Fruit fly (Drosophila melanogaster) whole organism, embryonic: ENCODE results near the gene Rab14.
A peak's percentile ranks its signal among the peaks of the same experiment; 100 is the strongest.

Experiments
- Bdp1 ChIP-seq: fragments of 200-800 bp; sonication (Bioruptor generic); optimal IDR thresholded peaks from 3 replicates; lab custom pipeline; 2016; ENCODE audit warnings: missing biosample characterization, missing genetic modification characterization
- Bgb ChIP-seq: fragments of 200-800 bp; sonication (Bioruptor generic); IDR thresholded peaks from 2 replicates; pipeline ENCODE4 v1.3.6; 2022; ENCODE audit warnings: missing biosample characterization, missing genetic modification characterization; ENCODE audit not compliant: partially characterized antibody
- CG11398 ChIP-seq: fragments of 200-800 bp; sonication (Bioruptor generic); optimal IDR thresholded peaks from 2 replicates; lab custom pipeline; 2016; ENCODE audit warnings: missing biosample characterization, missing genetic modification characterization
- CG12299 ChIP-seq: fragments of 200-800 bp; sonication (Bioruptor generic); optimal IDR thresholded peaks from 2 replicates; lab custom pipeline; 2018; ENCODE audit warnings: missing biosample characterization, mild to moderate bottlenecking, missing genetic modification characterization
- CG14860 ChIP-seq: fragments of 200-800 bp; sonication (Bioruptor generic); IDR thresholded peaks from 3 replicates; pipeline ENCODE4 v1.3.6; 2022; ENCODE audit warnings: missing biosample characterization, missing genetic modification characterization; ENCODE audit not compliant: partially characterized antibody
- CG15073 ChIP-seq: fragments of 200-800 bp; sonication (Bioruptor generic); optimal IDR thresholded peaks from 2 replicates; lab custom pipeline; 2016; ENCODE audit warnings: missing biosample characterization, missing genetic modification characterization
- CG16813 ChIP-seq: fragments of 200-800 bp; sonication (Bioruptor generic); IDR thresholded peaks from 3 replicates; pipeline ENCODE4 v1.3.6; 2022; ENCODE audit warnings: missing biosample characterization, missing genetic modification characterization; ENCODE audit not compliant: partially characterized antibody
- CG16863 ChIP-seq: fragments of 200-800 bp; sonication (Bioruptor generic); optimal IDR thresholded peaks from 3 replicates; lab custom pipeline; 2016; ENCODE audit warnings: missing biosample characterization, missing genetic modification characterization
- CG2129 ChIP-seq: fragments of 200-800 bp; sonication (Bioruptor generic); IDR thresholded peaks from 2 replicates; pipeline ENCODE4 v1.3.6; 2022; ENCODE audit warnings: missing biosample characterization, missing genetic modification characterization; ENCODE audit not compliant: partially characterized antibody
- CG2199 ChIP-seq: fragments of 200-800 bp; sonication (Bioruptor generic); IDR thresholded peaks from 3 replicates; pipeline ENCODE4 v1.3.6; 2022; ENCODE audit warnings: missing biosample characterization, missing genetic modification characterization
- CG2202 ChIP-seq: fragments of 200-800 bp; sonication (Bioruptor generic); optimal IDR thresholded peaks from 2 replicates; lab custom pipeline; 2018; ENCODE audit warnings: missing biosample characterization, mild to moderate bottlenecking, missing genetic modification characterization
- CG31441 ChIP-seq: fragments of 200-800 bp; sonication (Bioruptor generic); IDR thresholded peaks from 2 replicates; pipeline ENCODE4 v1.3.6; 2022; ENCODE audit warnings: missing biosample characterization, missing genetic modification characterization
- CG4424 ChIP-seq: fragments of 200-800 bp; sonication (Bioruptor generic); optimal IDR thresholded peaks from 3 replicates; lab custom pipeline; 2016; ENCODE audit warnings: missing biosample characterization, missing genetic modification characterization
- CG6813 ChIP-seq: fragments of 200-800 bp; sonication (Bioruptor generic); optimal IDR thresholded peaks from 2 replicates; lab custom pipeline; 2017; ENCODE audit warnings: missing biosample characterization, missing genetic modification characterization, mild to moderate bottlenecking, moderate library complexity, missing genetic modification reagents
- CG6854 ChIP-seq: fragments of 200-800 bp; sonication (Bioruptor generic); optimal IDR thresholded peaks from 3 replicates; lab custom pipeline; 2017; ENCODE audit warnings: missing biosample characterization, mild to moderate bottlenecking, missing genetic modification characterization
- CG7839 ChIP-seq: fragments of 200-800 bp; sonication (Bioruptor generic); optimal IDR thresholded peaks from 3 replicates; lab custom pipeline; 2018; ENCODE audit warnings: missing biosample characterization, mild to moderate bottlenecking, missing genetic modification characterization, moderate library complexity
- CG8281 ChIP-seq: fragments of 200-800 bp; sonication (Bioruptor generic); optimal IDR thresholded peaks from 2 replicates; lab custom pipeline; 2018; ENCODE audit warnings: missing biosample characterization, mild to moderate bottlenecking, missing genetic modification characterization, moderate library complexity
- CG8765 ChIP-seq: fragments of 200-800 bp; sonication (Bioruptor generic); IDR thresholded peaks from 2 replicates; pipeline ENCODE4 v1.3.6; 2022; ENCODE audit warnings: missing biosample characterization, missing genetic modification characterization
- CG9817 ChIP-seq: fragments of 200-800 bp; sonication (Bioruptor generic); optimal IDR thresholded peaks from 2 replicates; lab custom pipeline; 2018; ENCODE audit warnings: missing biosample characterization, mild to moderate bottlenecking, missing genetic modification characterization, moderate library complexity
- Dll ChIP-seq: fragments of 200-800 bp; sonication (Bioruptor generic); IDR thresholded peaks from 4 replicates; pipeline ENCODE4 v1.3.6; 2022; ENCODE audit warnings: missing biosample characterization, missing genetic modification characterization; ENCODE audit not compliant: partially characterized antibody
- Drgx ChIP-seq: fragments of 200-800 bp; sonication (Bioruptor generic); IDR thresholded peaks from 2 replicates; pipeline ENCODE4 v1.3.6; 2022; ENCODE audit warnings: missing biosample characterization, missing genetic modification characterization
- GATAe ChIP-seq: fragments of 200-800 bp; sonication (Bioruptor generic); conservative IDR thresholded peaks from 2 replicates; pipeline ENCODE4 v1.3.6; 2022; ENCODE audit warnings: missing biosample characterization, missing genetic modification characterization
- Gug ChIP-seq: fragments of 200-800 bp; sonication (Bioruptor generic); IDR thresholded peaks from 4 replicates; pipeline ENCODE4 v1.3.6; 2022; ENCODE audit warnings: missing biosample characterization, missing genetic modification characterization
- HLHmδ ChIP-seq: fragments of 200-800 bp; sonication (Bioruptor generic); optimal IDR thresholded peaks from 2 replicates; lab custom pipeline; 2018; ENCODE audit warnings: missing biosample characterization, mild to moderate bottlenecking, missing genetic modification characterization, moderate library complexity
- Hey ChIP-seq: fragments of 200-800 bp; sonication (Bioruptor generic); optimal IDR thresholded peaks from 3 replicates; lab custom pipeline; 2018; ENCODE audit warnings: missing biosample characterization, mild to moderate bottlenecking, missing genetic modification characterization
- HmgD ChIP-seq: fragments of 200-800 bp; sonication (Bioruptor generic); optimal IDR thresholded peaks from 3 replicates; lab custom pipeline; 2016; ENCODE audit warnings: missing biosample characterization, missing genetic modification characterization
- Hr51 ChIP-seq, 2 experiments: fragments of 200-800 bp; sonication (Bioruptor generic); optimal IDR thresholded peaks; 2 replicates in 1 of 2; 3 replicates in 1 of 2; lab custom pipeline; 2016 to 2018; ENCODE audit warnings: missing biosample characterization in 2 of 2, missing genetic modification characterization in 2 of 2, mild to moderate bottlenecking in 1 of 2, moderate library complexity in 1 of 2
- MESR4 ChIP-seq: fragments of 200-800 bp; sonication (Bioruptor generic); optimal IDR thresholded peaks from 2 replicates; lab custom pipeline; 2018; ENCODE audit warnings: missing biosample characterization, mild to moderate bottlenecking, missing genetic modification characterization, moderate library complexity
- MTF-1 ChIP-seq: fragments of 200-800 bp; sonication (Bioruptor generic); optimal IDR thresholded peaks from 2 replicates; lab custom pipeline; 2018; ENCODE audit warnings: missing biosample characterization, mild to moderate bottlenecking, missing genetic modification characterization, borderline replicate concordance
- Med ChIP-seq: fragments of 200-800 bp; sonication (Bioruptor generic); peaks from one replicate; lab custom pipeline; 2016; ENCODE audit warnings: missing biosample characterization, missing genetic modification characterization, mild to moderate bottlenecking, inconsistent platforms, moderate library complexity
- Mes4 ChIP-seq: fragments of 200-800 bp; sonication (Bioruptor generic); optimal IDR thresholded peaks from 2 replicates; lab custom pipeline; 2016; ENCODE audit warnings: missing biosample characterization, missing genetic modification characterization
- Myb ChIP-seq: fragments of 200-800 bp; sonication (Bioruptor generic); optimal IDR thresholded peaks from 2 replicates; lab custom pipeline; 2016; ENCODE audit warnings: missing biosample characterization, missing genetic modification characterization
- abd-A ChIP-seq: fragments of 200-800 bp; sonication (Bioruptor generic); optimal IDR thresholded peaks from 3 replicates; lab custom pipeline; 2019; ENCODE audit warnings: missing biosample characterization, mild to moderate bottlenecking, missing genetic modification characterization, moderate library complexity
- aop ChIP-seq: fragments of 200-800 bp; sonication (Bioruptor generic); IDR thresholded peaks from 2 replicates; pipeline ENCODE4 v1.3.6; 2022; ENCODE audit warnings: missing biosample characterization, missing genetic modification characterization
- bab2 ChIP-seq: fragments of 200-800 bp; sonication (Bioruptor generic); optimal IDR thresholded peaks from 2 replicates; lab custom pipeline; 2016; ENCODE audit warnings: missing biosample characterization, missing genetic modification characterization
- chinmo ChIP-seq: fragments of 200-800 bp; sonication (Bioruptor generic); IDR thresholded peaks from 4 replicates; pipeline ENCODE4 v1.3.6; 2022; ENCODE audit warnings: missing biosample characterization, missing genetic modification characterization; ENCODE audit not compliant: partially characterized antibody
- ewg ChIP-seq: fragments of 200-800 bp; sonication (Bioruptor generic); optimal IDR thresholded peaks from 3 replicates; lab custom pipeline; 2017; ENCODE audit warnings: mild to moderate bottlenecking, missing biosample characterization, missing genetic modification reagents, missing genetic modification characterization
- gsb-n ChIP-seq: fragments of 200-800 bp; sonication (Bioruptor generic); optimal IDR thresholded peaks from 3 replicates; lab custom pipeline; 2018; ENCODE audit warnings: missing biosample characterization, mild to moderate bottlenecking, missing genetic modification characterization
- kah ChIP-seq: fragments of 200-800 bp; sonication (Bioruptor generic); optimal IDR thresholded peaks from 2 replicates; lab custom pipeline; 2018; ENCODE audit warnings: missing biosample characterization, mild to moderate bottlenecking, missing genetic modification characterization
- lab ChIP-seq: fragments of 200-800 bp; sonication (Bioruptor generic); optimal IDR thresholded peaks from 3 replicates; lab custom pipeline; 2017; ENCODE audit warnings: missing biosample characterization, missing genetic modification characterization, mild to moderate bottlenecking, moderate library complexity, missing genetic modification reagents
- nmo ChIP-seq: fragments of 200-800 bp; sonication (Bioruptor generic); optimal IDR thresholded peaks from 2 replicates; lab custom pipeline; 2018; ENCODE audit warnings: missing biosample characterization, mild to moderate bottlenecking, missing genetic modification characterization, moderate library complexity
- slp2 ChIP-seq: fragments of 200-800 bp; sonication (Bioruptor generic); optimal IDR thresholded peaks from 2 replicates; lab custom pipeline; 2016; ENCODE audit warnings: missing biosample characterization, missing genetic modification characterization
- ssp ChIP-seq: fragments of 200-800 bp; sonication (Bioruptor generic); IDR thresholded peaks from 2 replicates; pipeline ENCODE4 v1.3.6; 2022; ENCODE audit warnings: missing biosample characterization, missing genetic modification characterization
- zen ChIP-seq: fragments of 200-800 bp; sonication (Bioruptor generic); optimal IDR thresholded peaks from 3 replicates; lab custom pipeline; 2018; ENCODE audit warnings: missing biosample characterization, mild to moderate bottlenecking, missing genetic modification characterization, moderate library complexity

The Rab14 gene

DNA sequence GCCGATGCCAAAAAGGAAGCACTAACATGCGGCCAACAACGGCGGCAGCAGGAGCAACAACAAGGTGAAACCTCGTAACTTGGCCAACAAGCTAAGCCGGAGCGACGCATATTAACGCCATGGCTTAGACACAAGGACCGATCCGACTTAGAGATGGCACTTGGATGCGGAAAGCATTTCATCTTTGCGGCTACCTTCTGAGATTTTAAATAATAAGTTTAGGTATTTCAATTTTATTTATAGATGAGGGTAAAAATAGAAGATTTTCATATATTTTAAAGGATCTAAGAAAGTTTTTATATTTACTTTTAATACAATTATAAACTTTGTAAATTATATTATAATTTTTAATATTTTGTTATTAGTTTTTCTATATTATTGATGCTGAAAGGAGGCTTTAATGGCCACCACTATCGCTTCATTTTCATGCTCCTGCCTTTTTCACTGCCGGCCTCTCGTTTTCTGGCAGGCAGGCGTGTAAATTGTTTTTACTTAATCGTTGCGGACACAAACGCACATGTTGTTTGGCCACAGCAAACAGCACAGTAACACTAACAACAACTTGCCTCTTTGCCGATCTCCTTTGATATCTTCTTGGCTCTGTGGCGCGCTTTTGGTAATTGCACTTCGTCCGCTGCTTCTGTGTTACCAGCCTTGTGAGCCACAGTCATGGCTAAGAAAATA, 11.8 kb downstream of the Rab14 start:
- TF ChIP-seq Gug (GFP tag; lab: Robert Waterston, UW) (no peak), CG15073 (GFP tag; lab: Kevin White, UChicago) (peak; percentile 4), GATAe (GFP tag; lab: Robert Waterston, UW) (no peak), gsb-n (tag; lab: Kevin White, UChicago) (no peak), Bgb (GFP tag; lab: Robert Waterston, UW) (no peak), CG2129 (GFP tag; lab: Robert Waterston, UW) (no peak), chinmo (GFP tag; lab: Robert Waterston, UW) (no peak), slp2 (peak; percentile 29), HmgD (GFP tag; lab: Kevin White, UChicago) (no peak), CG6854 (GFP tag; lab: Kevin White, UChicago) (no peak), zen (no peak), Dll (GFP tag; lab: Robert Waterston, UW) (no peak), Drgx (GFP tag; lab: Robert Waterston, UW) (peak; percentile 72), Mes4 (no peak), CG6813 (GFP tag; lab: Kevin White, UChicago) (no peak), nmo (GFP tag; lab: Kevin White, UChicago) (no peak), CG31441 (GFP tag; lab: Robert Waterston, UW) (no peak), bab2 (GFP tag; lab: Kevin White, UChicago) (no peak), abd-A (tag; lab: Kevin White, UChicago) (no peak), lab (GFP tag; lab: Kevin White, UChicago) (no peak), CG2202 (tag; lab: Kevin White, UChicago) (no peak), ewg (GFP tag; lab: Kevin White, UChicago) (no peak), Hr51 (GFP tag; optimal IDR thresholded peaks at IDR 0.05; lab: Kevin White, UChicago) (no peak), kah (no peak), MESR4 (GFP tag; lab: Kevin White, UChicago) (no peak), CG12299 (tag; lab: Kevin White, UChicago) (no peak), Hey (no peak), CG4424 (GFP tag; lab: Kevin White, UChicago) (no peak), HLHmδ (GFP tag; lab: Kevin White, UChicago) (no peak), CG9817 (tag; lab: Kevin White, UChicago) (no peak), CG8765 (GFP tag; lab: Robert Waterston, UW) (no peak), CG7839 (tag; lab: Kevin White, UChicago) (no peak), Myb (no peak), Bdp1 (GFP tag; lab: Kevin White, UChicago) (no peak), Med (peak; percentile 58), aop (no peak), CG2199 (GFP tag; lab: Robert Waterston, UW) (peak; percentile 60; the same call in 2 of the 3 replicates), CG16813 (no peak), MTF-1 (GFP tag; lab: Kevin White, UChicago) (no peak), ssp (no peak), CG16863 (GFP tag; lab: Kevin White, UChicago) (no peak), CG11398 (no peak), CG14860 (GFP tag; lab: Robert Waterston, UW) (no peak), CG8281 (no peak)
- TF ChIP-seq, all 482 proteins: peak for 5
